Worm (Caenorhabditis elegans) whole organism, L1 larva: ENCODE measurements around the gene pfut-1.

Experiments
- C04F5.9 ChIP-seq: sonication (generic microtip); optimal IDR thresholded peaks from 2 replicates; lab custom pipeline; 2016; ENCODE audit warnings: missing genetic modification characterization, missing compliant biosample characterization
- C34B4.2 ChIP-seq: sonication (generic microtip); optimal IDR thresholded peaks from 2 replicates; lab custom pipeline; 2017; ENCODE audit warnings: mild to moderate bottlenecking, missing genetic modification characterization, missing compliant biosample characterization
- alr-1 ChIP-seq: fragments of 200-800 bp; sonication (Bioruptor generic); optimal IDR thresholded peaks from 2 replicates; lab custom pipeline; 2018; ENCODE audit warnings: borderline replicate concordance, mild to moderate bottlenecking, missing genetic modification characterization, missing compliant biosample characterization
- aly-2 ChIP-seq: fragments of 150-350 bp; optimal IDR thresholded peaks from 2 replicates; lab custom pipeline; 2014; ENCODE audit warnings: missing biosample characterization, missing genetic modification characterization
- blmp-1 ChIP-seq: fragments of 150-350 bp; optimal IDR thresholded peaks from 2 replicates; lab custom pipeline; 2014; ENCODE audit warnings: missing biosample characterization, missing genetic modification characterization
- ceh-82 ChIP-seq, 3 experiments: fragments of 150-350 bp in 1 of 3; sonication (generic microtip) in 2 of 3; optimal IDR thresholded peaks; 2 replicates each; lab custom pipeline; 2014 to 2017; ENCODE audit warnings: missing biosample characterization in 3 of 3, missing genetic modification characterization in 3 of 3
- ceh-90 ChIP-seq: sonication (generic microtip); optimal IDR thresholded peaks from 2 replicates; lab custom pipeline; 2016; ENCODE audit warnings: missing genetic modification characterization, missing compliant biosample characterization
- dpl-1 ChIP-seq, 3 experiments: fragments of 150-350 bp in 2 of 3; sonication (generic microtip) in 1 of 3; optimal IDR thresholded peaks; 2 replicates each; lab custom pipeline; 2014 to 2017; ENCODE audit warnings: missing biosample characterization in 3 of 3, missing genetic modification characterization in 3 of 3, missing genetic modification reagents in 3 of 3
- efl-3 ChIP-seq: fragments of 200-800 bp; sonication (Bioruptor generic); optimal IDR thresholded peaks from 2 replicates; lab custom pipeline; 2018; ENCODE audit warnings: mild to moderate bottlenecking, missing genetic modification characterization, missing compliant biosample characterization
- egl-27 ChIP-seq, 2 experiments: fragments of 150-350 bp in 1 of 2; sonication (generic microtip); optimal IDR thresholded peaks; 3 replicates each; lab custom pipeline; 2017 to 2018; ENCODE audit warnings: missing biosample characterization in 2 of 2, missing genetic modification characterization in 2 of 2, missing genetic modification reagents in 2 of 2
- elt-2 ChIP-seq: sonication (generic microtip); optimal IDR thresholded peaks from 2 replicates; lab custom pipeline; 2016; ENCODE audit warnings: missing genetic modification characterization, mild to moderate bottlenecking, inconsistent platforms, missing compliant biosample characterization, missing genetic modification reagents
- ets-5 ChIP-seq: fragments of 200-800 bp; sonication (Bioruptor generic); IDR thresholded peaks from 2 replicates; pipeline ENCODE4 v1.3.6; 2022; ENCODE audit warnings: missing genetic modification characterization, missing compliant biosample characterization
- fos-1 ChIP-seq: fragments of 150-350 bp; optimal IDR thresholded peaks from 2 replicates; lab custom pipeline; 2014; ENCODE audit warnings: missing biosample characterization, missing genetic modification characterization
- grh-1 ChIP-seq: fragments of 200-800 bp; sonication (Bioruptor generic); IDR thresholded peaks from 2 replicates; pipeline ENCODE4 v1.3.6; 2022; ENCODE audit warnings: missing genetic modification reagents, missing genetic modification characterization, missing compliant biosample characterization
- irx-1 ChIP-seq: sonication (generic microtip); optimal IDR thresholded peaks from 2 replicates; lab custom pipeline; 2016; ENCODE audit warnings: missing genetic modification characterization, missing compliant biosample characterization
- jun-1 ChIP-seq: fragments of 150-350 bp; optimal IDR thresholded peaks from 2 replicates; lab custom pipeline; 2014; ENCODE audit warnings: missing biosample characterization, missing genetic modification reagents, missing genetic modification characterization
- lin-13 ChIP-seq: fragments of 150-350 bp; optimal IDR thresholded peaks from 2 replicates; lab custom pipeline; 2014; ENCODE audit warnings: missing biosample characterization, missing genetic modification reagents, missing genetic modification characterization
- lin-14 ChIP-seq: fragments of 200-800 bp; sonication (Bioruptor generic); optimal IDR thresholded peaks from 2 replicates; lab custom pipeline; 2018; ENCODE audit warnings: mild to moderate bottlenecking, missing genetic modification characterization, moderate library complexity, missing compliant biosample characterization
- lin-15B ChIP-seq: fragments of 150-350 bp; sonication (generic microtip); optimal IDR thresholded peaks from 3 replicates; lab custom pipeline; 2014; ENCODE audit warnings: missing biosample characterization, missing genetic modification characterization
- lir-3 ChIP-seq: sonication (generic microtip); optimal IDR thresholded peaks from 2 replicates; lab custom pipeline; 2016; ENCODE audit warnings: mild to moderate bottlenecking, missing genetic modification characterization, moderate library complexity, missing compliant biosample characterization; ENCODE audit not compliant: poor library complexity
- mep-1 ChIP-seq: fragments of 150-350 bp; optimal IDR thresholded peaks from 2 replicates; lab custom pipeline; 2014; ENCODE audit warnings: missing biosample characterization, missing genetic modification characterization
- nhr-12 ChIP-seq: sonication (generic microtip); optimal IDR thresholded peaks from 2 replicates; lab custom pipeline; 2017; ENCODE audit warnings: missing biosample characterization, missing genetic modification characterization
- nhr-19 ChIP-seq: fragments of 200-800 bp; sonication (Bioruptor generic); conservative IDR thresholded peaks from 2 replicates; pipeline ENCODE4 v1.3.6; 2022; ENCODE audit warnings: missing genetic modification characterization, missing compliant biosample characterization
- nhr-20 ChIP-seq: sonication (generic microtip); optimal IDR thresholded peaks from 2 replicates; lab custom pipeline; 2016; ENCODE audit warnings: mild to moderate bottlenecking, missing genetic modification characterization, missing compliant biosample characterization
- nhr-28 ChIP-seq: fragments of 150-350 bp; optimal IDR thresholded peaks from 2 replicates; lab custom pipeline; 2014; ENCODE audit warnings: missing biosample characterization, missing genetic modification characterization
- nhr-47 ChIP-seq: sonication (generic microtip); optimal IDR thresholded peaks from 2 replicates; lab custom pipeline; 2016; ENCODE audit warnings: mild to moderate bottlenecking, missing genetic modification characterization, moderate library complexity, missing compliant biosample characterization
- nhr-85 ChIP-seq: sonication (generic microtip); peaks from one replicate; lab custom pipeline; 2016; ENCODE audit warnings: missing genetic modification characterization, inconsistent platforms, missing compliant biosample characterization
- pag-3 ChIP-seq: sonication (generic microtip); optimal IDR thresholded peaks from 2 replicates; lab custom pipeline; 2017; ENCODE audit warnings: missing genetic modification characterization, mild to moderate bottlenecking, missing compliant biosample characterization, antibody characterized with exemption, borderline replicate concordance; ENCODE audit not compliant: insufficient read depth
- pax-3 ChIP-seq: fragments of 200-800 bp; sonication (Bioruptor generic); optimal IDR thresholded peaks from 2 replicates; lab custom pipeline; 2018; ENCODE audit warnings: mild to moderate bottlenecking, missing genetic modification characterization, moderate library complexity, missing compliant biosample characterization
- rnt-1 ChIP-seq: sonication (generic microtip); optimal IDR thresholded peaks from 2 replicates; lab custom pipeline; 2016; ENCODE audit warnings: mild to moderate bottlenecking, missing genetic modification characterization, moderate library complexity, missing compliant biosample characterization
- snu-23 ChIP-seq: sonication (generic microtip); optimal IDR thresholded peaks from 2 replicates; lab custom pipeline; 2016; ENCODE audit warnings: missing genetic modification characterization, missing compliant biosample characterization
- sox-4 ChIP-seq: sonication (generic microtip); optimal IDR thresholded peaks from 2 replicates; lab custom pipeline; 2016; ENCODE audit warnings: missing genetic modification characterization, missing compliant biosample characterization
- sptf-1 ChIP-seq: fragments of 150-350 bp; optimal IDR thresholded peaks from 2 replicates; lab custom pipeline; 2014; ENCODE audit warnings: missing biosample characterization, missing genetic modification characterization
- sup-37 ChIP-seq: fragments of 200-800 bp; sonication (Bioruptor generic); optimal IDR thresholded peaks from 2 replicates; lab custom pipeline; 2018; ENCODE audit warnings: mild to moderate bottlenecking, missing genetic modification characterization, missing compliant biosample characterization
- swsn-7 ChIP-seq: sonication (generic microtip); optimal IDR thresholded peaks from 2 replicates; lab custom pipeline; 2016; ENCODE audit warnings: missing genetic modification characterization, missing compliant biosample characterization
- tbx-2 ChIP-seq: sonication (generic microtip); optimal IDR thresholded peaks from 2 replicates; lab custom pipeline; 2016; ENCODE audit warnings: missing genetic modification characterization, missing compliant biosample characterization
- unc-30 ChIP-seq: sonication (generic microtip); optimal IDR thresholded peaks from 2 replicates; lab custom pipeline; 2017; ENCODE audit warnings: missing biosample characterization, missing genetic modification characterization
- unc-86 ChIP-seq: sonication (generic microtip); optimal IDR thresholded peaks from 2 replicates; lab custom pipeline; 2016; ENCODE audit warnings: missing genetic modification characterization, missing compliant biosample characterization
- vab-15 ChIP-seq: sonication (generic microtip); optimal IDR thresholded peaks from 2 replicates; lab custom pipeline; 2017; ENCODE audit warnings: missing genotype, mild to moderate bottlenecking, missing genetic modification characterization, missing compliant biosample characterization
- xbp-1 ChIP-seq: sonication (generic microtip); optimal IDR thresholded peaks from 2 replicates; lab custom pipeline; 2016; ENCODE audit warnings: missing genetic modification characterization, missing compliant biosample characterization
- zag-1 ChIP-seq: fragments of 150-350 bp; optimal IDR thresholded peaks from 2 replicates; lab custom pipeline; 2014; ENCODE audit warnings: missing biosample characterization, missing genetic modification characterization
- zip-4 ChIP-seq: fragments of 200-800 bp; sonication (Bioruptor generic); optimal IDR thresholded peaks from 2 replicates; lab custom pipeline; 2018; ENCODE audit warnings: mild to moderate bottlenecking, missing genetic modification characterization, moderate library complexity, missing compliant biosample characterization

The pfut-1 gene

DNA sequence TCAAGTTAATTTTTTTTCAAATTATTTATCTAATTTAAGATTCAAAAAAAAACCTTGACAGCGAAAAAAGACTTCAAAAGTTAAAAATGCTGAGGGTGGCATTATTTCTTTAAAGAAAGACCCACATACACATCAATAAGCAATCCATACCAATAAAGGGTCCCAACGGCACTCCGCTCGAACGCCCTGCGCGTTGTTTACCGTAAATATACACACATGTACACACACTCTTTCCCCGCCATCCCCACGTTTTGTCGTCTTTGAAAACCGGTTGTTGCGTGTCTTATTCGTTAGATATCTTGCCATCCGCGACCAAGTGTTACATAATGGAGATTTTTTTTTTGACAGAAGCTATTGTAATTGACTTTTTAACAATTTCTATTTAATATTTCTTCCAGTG lies 6.1 kb upstream of the pfut-1 start, which contains the start of gene gcc-1 (continued):
- TF ChIP-seq vab-15 (tag; lab: Kevin White, UChicago), result no peak
- TF ChIP-seq C04F5.9, result no peak
- TF ChIP-seq ceh-90 (tag; lab: Kevin White, UChicago), result no peak
- TF ChIP-seq egl-27 (tag; optimal IDR thresholded peaks at IDR 0.05; lab: Kevin White, UChicago), result no peak
- TF ChIP-seq zag-1, result no peak
- peak; percentile 90 for TF ChIP-seq grh-1 (GFP tag; lab: Robert Waterston, UW)
- TF ChIP-seq fos-1 (tag; lab: Kevin White, UChicago), result no peak
- peak; percentile 62 for TF ChIP-seq nhr-47
- peak; percentile 16 for TF ChIP-seq unc-86 (tag; lab: Kevin White, UChicago)
- TF ChIP-seq pag-3 (tag; lab: Kevin White, UChicago), result peak; percentile 13
- no peak for TF ChIP-seq unc-30 (tag; lab: Kevin White, UChicago)
- TF ChIP-seq xbp-1 (tag; lab: Kevin White, UChicago), result peak; percentile 43
- TF ChIP-seq nhr-12 (tag; lab: Kevin White, UChicago), result no peak
- TF ChIP-seq sptf-1 (tag; lab: Kevin White, UChicago), result no peak
- TF ChIP-seq pax-3 (tag; lab: Kevin White, UChicago), result no peak
- peak; percentile 46 for TF ChIP-seq swsn-7 (tag; lab: Kevin White, UChicago)
- TF ChIP-seq tbx-2 (tag; lab: Kevin White, UChicago), result peak; percentile 51
- TF ChIP-seq zip-4 (GFP tag; lab: Kevin White, UChicago), result no peak
- TF ChIP-seq blmp-1, result peak; percentile 75
- peak in 2 of 3 experiments; percentile 16 to 31 for TF ChIP-seq ceh-82 (tag; optimal IDR thresholded peaks at IDR 0.05; lab: Kevin White, UChicago)
- peak; percentile 55 for TF ChIP-seq snu-23 (GFP tag; lab: Kevin White, UChicago)
- TF ChIP-seq efl-3 (GFP tag; lab: Kevin White, UChicago), result no peak
- TF ChIP-seq nhr-19 (GFP tag; lab: Robert Waterston, UW), result peak; percentile 42; the same call in 1 of the 2 replicates
- no peak for TF ChIP-seq C34B4.2 (tag; lab: Kevin White, UChicago)
- peak; percentile 3 for TF ChIP-seq irx-1 (tag; lab: Kevin White, UChicago)
- TF ChIP-seq nhr-20 (tag; lab: Kevin White, UChicago), result peak; percentile 59
- peak; percentile 84 for TF ChIP-seq nhr-85 (tag; lab: Kevin White, UChicago)
- TF ChIP-seq aly-2 (tag; lab: Kevin White, UChicago), result no peak
- no peak for TF ChIP-seq ets-5 (GFP tag; lab: Robert Waterston, UW)

DNA sequence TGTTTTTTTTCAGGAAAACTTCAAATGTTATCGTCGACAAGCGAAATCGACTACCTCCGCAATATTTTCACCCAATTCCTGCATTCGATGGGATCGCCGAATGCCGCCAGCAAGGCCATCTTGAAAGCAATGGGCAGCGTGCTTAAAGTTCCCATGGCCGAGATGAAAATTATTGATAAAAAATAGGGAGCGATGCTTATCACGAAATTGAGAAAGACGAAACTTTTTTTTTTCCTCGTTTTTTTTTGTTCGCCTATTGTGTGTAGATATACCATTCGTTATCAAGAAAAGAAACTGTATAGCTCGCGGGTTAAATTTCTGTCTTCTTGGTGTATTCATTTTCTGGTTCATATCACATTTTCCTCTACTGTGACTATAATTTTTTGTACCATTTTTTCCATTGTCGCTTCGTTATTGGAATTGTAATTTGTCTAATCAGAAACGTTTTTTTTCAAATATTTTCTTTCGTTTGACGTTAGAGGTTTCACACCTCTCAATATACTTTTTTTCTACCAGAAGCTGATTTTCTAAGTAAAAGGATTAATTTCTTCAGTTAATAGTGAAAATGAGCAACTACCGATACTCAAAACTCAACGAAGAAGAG lies 1.6 kb upstream of the pfut-1 start, which contains the start of gene syx-6:
syx-6 (plus strand) TSS at position 554 of the 604 bp plus-strand sequence.
- TF ChIP-seq efl-3 (GFP tag; lab: Kevin White, UChicago), result no peak
- TF ChIP-seq lin-14 (GFP tag; lab: Kevin White, UChicago), result peak; percentile 8
- TF ChIP-seq nhr-12 (tag; lab: Kevin White, UChicago), result no peak
- peak; percentile 50 for TF ChIP-seq elt-2 (tag; lab: Kevin White, UChicago)

DNA sequence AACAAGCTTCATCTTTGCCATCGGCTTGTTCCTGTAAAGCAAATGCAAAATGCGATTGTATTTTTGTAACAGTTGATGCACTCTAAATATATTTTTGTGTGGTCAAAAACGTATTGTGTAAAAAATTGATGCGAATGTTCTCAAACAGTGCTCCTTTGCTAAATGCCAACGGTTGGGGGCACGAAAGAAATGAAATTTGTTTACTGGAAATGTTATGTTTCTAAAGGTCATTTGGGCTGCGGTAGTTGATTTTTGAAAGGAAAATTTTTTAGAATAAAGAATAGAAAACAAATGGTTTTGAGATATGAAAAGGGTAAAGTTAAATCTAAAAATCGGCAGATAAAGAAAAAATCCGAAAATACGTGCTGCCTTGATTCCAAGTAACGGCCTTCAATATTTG lies 4.8 kb downstream of the pfut-1 start, which contains the start of gene C15C7.6:
C15C7.6 (minus strand) TSS at position 101 of the 400 bp plus-strand sequence.
- TF ChIP-seq ets-5 (GFP tag; lab: Robert Waterston, UW) (no peak), sup-37 (GFP tag; lab: Kevin White, UChicago) (no peak), vab-15 (tag; lab: Kevin White, UChicago) (no peak)

DNA sequence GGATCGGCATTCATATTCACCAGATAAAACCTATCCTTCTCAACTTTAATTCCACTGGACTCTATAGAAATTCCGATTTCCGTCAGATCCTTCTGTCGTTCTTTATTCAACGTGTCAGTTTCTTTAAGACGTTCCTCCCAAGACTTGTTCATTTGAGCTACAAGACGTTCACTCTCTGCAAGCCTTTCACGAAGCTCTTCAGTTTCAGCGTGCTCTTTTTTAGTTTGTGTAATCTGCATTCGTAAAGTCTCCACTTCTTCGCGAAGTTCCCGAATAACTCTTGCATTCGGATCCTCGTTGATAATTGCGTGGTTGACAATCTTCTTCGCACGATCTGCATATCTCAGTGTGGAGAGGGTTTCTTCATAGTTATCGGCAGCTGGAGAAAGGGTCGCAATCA lies 11.1 kb downstream of the pfut-1 start:
- TF ChIP-seq unc-86 (tag; lab: Kevin White, UChicago) (no peak), rnt-1 (tag; lab: Kevin White, UChicago) (no peak), mep-1 (no peak), nhr-28 (tag; lab: Kevin White, UChicago) (no peak), dpl-1 (GFP tag; optimal IDR thresholded peaks at IDR 0.05; lab: Kevin White, UChicago) (no peak), lin-15B (tag; lab: Kevin White, UChicago) (no peak), nhr-12 (tag; lab: Kevin White, UChicago) (no peak), aly-2 (tag; lab: Kevin White, UChicago) (no peak), jun-1 (tag; lab: Kevin White, UChicago) (no peak), alr-1 (tag; lab: Kevin White, UChicago) (no peak), sox-4 (no peak), grh-1 (GFP tag; lab: Robert Waterston, UW) (no peak), lin-13 (GFP tag; lab: Kevin White, UChicago) (no peak), lir-3 (tag; lab: Kevin White, UChicago) (no peak)
